Worm (Caenorhabditis elegans) whole organism, L2 larva: ENCODE data around the gene T10G3.2.

Source experiments
- C34F6.9 ChIP-seq: fragments of 150-350 bp; optimal IDR thresholded peaks from 2 replicates; lab custom pipeline; 2014; ENCODE audit warnings: missing biosample characterization, missing genetic modification characterization
- F13H6.1 ChIP-seq: sonication (generic microtip); optimal IDR thresholded peaks from 2 replicates; lab custom pipeline; 2016; ENCODE audit warnings: missing genetic modification characterization, missing compliant biosample characterization
- R02D3.7 ChIP-seq: fragments of 150-350 bp; optimal IDR thresholded peaks from 2 replicates; lab custom pipeline; 2014; ENCODE audit warnings: missing biosample characterization, missing genetic modification characterization
- Y55F3AM.14 ChIP-seq: fragments of 200-800 bp; sonication (Bioruptor generic); optimal IDR thresholded peaks from 2 replicates; lab custom pipeline; 2018; ENCODE audit warnings: mild to moderate bottlenecking, missing genetic modification characterization, missing compliant biosample characterization
- ZK546.5 ChIP-seq: sonication (generic microtip); optimal IDR thresholded peaks from 2 replicates; lab custom pipeline; 2017; ENCODE audit warnings: missing biosample characterization, missing genetic modification characterization
- alr-1 ChIP-seq: fragments of 150-350 bp; optimal IDR thresholded peaks from 2 replicates; lab custom pipeline; 2014; ENCODE audit warnings: missing biosample characterization, missing genetic modification characterization
- aly-2 ChIP-seq: fragments of 150-350 bp; optimal IDR thresholded peaks from 2 replicates; lab custom pipeline; 2014; ENCODE audit warnings: missing biosample characterization, missing genetic modification characterization
- ama-1 ChIP-seq: fragments of 150-350 bp; optimal IDR thresholded peaks from 2 replicates; lab custom pipeline; 2018; ENCODE audit warnings: inconsistent platforms
- blmp-1 ChIP-seq: sonication (generic microtip); optimal IDR thresholded peaks from 2 replicates; lab custom pipeline; 2017; ENCODE audit warnings: missing genetic modification characterization, mild to moderate bottlenecking, missing compliant biosample characterization, antibody characterized with exemption, moderate library complexity; ENCODE audit not compliant: insufficient read depth
- ceh-16 ChIP-seq: fragments of 150-350 bp; optimal IDR thresholded peaks from 2 replicates; lab custom pipeline; 2014; ENCODE audit warnings: missing biosample characterization, missing genetic modification characterization
- ceh-82 ChIP-seq: fragments of 150-350 bp; optimal IDR thresholded peaks from 2 replicates; lab custom pipeline; 2014; ENCODE audit warnings: missing biosample characterization, missing genetic modification characterization
- crh-2 ChIP-seq: sonication (generic microtip); optimal IDR thresholded peaks from 2 replicates; lab custom pipeline; 2017; ENCODE audit warnings: missing biosample characterization, missing genetic modification characterization
- dmd-4 ChIP-seq: sonication (generic microtip); optimal IDR thresholded peaks from 2 replicates; lab custom pipeline; 2017; ENCODE audit warnings: missing biosample characterization, missing genetic modification characterization
- egl-27 ChIP-seq: sonication (generic microtip); optimal IDR thresholded peaks from 3 replicates; lab custom pipeline; 2017; ENCODE audit warnings: missing biosample characterization, missing genetic modification reagents, missing genetic modification characterization
- elt-1 ChIP-seq: fragments of 150-350 bp; optimal IDR thresholded peaks from 2 replicates; lab custom pipeline; 2014; ENCODE audit warnings: missing biosample characterization, missing genetic modification characterization
- elt-3 ChIP-seq: sonication (generic microtip); optimal IDR thresholded peaks from 2 replicates; lab custom pipeline; 2017; ENCODE audit warnings: missing biosample characterization, missing genetic modification characterization
- fos-1 ChIP-seq: fragments of 150-350 bp; optimal IDR thresholded peaks from 2 replicates; lab custom pipeline; 2014; ENCODE audit warnings: missing biosample characterization, missing genetic modification characterization
- gmeb-1 ChIP-seq: fragments of 150-350 bp; optimal IDR thresholded peaks from 2 replicates; lab custom pipeline; 2014; ENCODE audit warnings: missing biosample characterization, missing genetic modification characterization
- lin-11 ChIP-seq: fragments of 150-350 bp; sonication (generic microtip); optimal IDR thresholded peaks from 2 replicates; lab custom pipeline; 2014; ENCODE audit warnings: missing biosample characterization, missing genetic modification characterization, inconsistent platforms, mixed read lengths
- lin-39 ChIP-seq: fragments of 150-350 bp; optimal IDR thresholded peaks from 2 replicates; lab custom pipeline; 2014; ENCODE audit warnings: missing biosample characterization, missing genetic modification reagents, missing genetic modification characterization
- lsy-2 ChIP-seq, 2 experiments: fragments of 150-350 bp in 1 of 2; sonication (generic microtip) in 1 of 2; optimal IDR thresholded peaks; 2 replicates each; lab custom pipeline; 2014 to 2017; ENCODE audit warnings: missing biosample characterization in 2 of 2, missing genetic modification characterization in 2 of 2
- mab-5 ChIP-seq: fragments of 150-350 bp; optimal IDR thresholded peaks from 2 replicates; lab custom pipeline; 2014; ENCODE audit warnings: missing biosample characterization, missing genetic modification characterization
- mbf-1 ChIP-seq: sonication (generic microtip); optimal IDR thresholded peaks from 2 replicates; lab custom pipeline; 2017; ENCODE audit warnings: missing biosample characterization, missing genetic modification characterization
- nhr-10 ChIP-seq: sonication (generic microtip); optimal IDR thresholded peaks from 2 replicates; lab custom pipeline; 2017; ENCODE audit warnings: missing biosample characterization, missing genetic modification characterization
- nhr-11 ChIP-seq: fragments of 150-350 bp; optimal IDR thresholded peaks from 2 replicates; lab custom pipeline; 2014; ENCODE audit warnings: missing biosample characterization, missing genetic modification characterization
- nhr-12 ChIP-seq: fragments of 150-350 bp; optimal IDR thresholded peaks from 2 replicates; lab custom pipeline; 2014; ENCODE audit warnings: missing biosample characterization, missing genetic modification characterization
- nhr-129 ChIP-seq: fragments of 150-350 bp; optimal IDR thresholded peaks from 2 replicates; lab custom pipeline; 2014; ENCODE audit warnings: missing biosample characterization, missing genetic modification characterization
- nhr-21 ChIP-seq: fragments of 150-350 bp; optimal IDR thresholded peaks from 2 replicates; lab custom pipeline; 2014; ENCODE audit warnings: missing biosample characterization, missing genetic modification characterization
- nhr-23 ChIP-seq: fragments of 150-350 bp; optimal IDR thresholded peaks from 2 replicates; lab custom pipeline; 2014; ENCODE audit warnings: missing biosample characterization, missing genetic modification reagents, missing genetic modification characterization
- nhr-237 ChIP-seq: fragments of 150-350 bp; optimal IDR thresholded peaks from 2 replicates; lab custom pipeline; 2014; ENCODE audit warnings: missing biosample characterization, missing genetic modification characterization
- nhr-6 ChIP-seq: fragments of 150-350 bp; optimal IDR thresholded peaks from 2 replicates; lab custom pipeline; 2014; ENCODE audit warnings: missing biosample characterization, missing genetic modification characterization
- nhr-77 ChIP-seq: fragments of 150-350 bp; optimal IDR thresholded peaks from 2 replicates; lab custom pipeline; 2014; ENCODE audit warnings: missing biosample characterization, missing genetic modification characterization
- peb-1 ChIP-seq: fragments of 150-350 bp; optimal IDR thresholded peaks from 2 replicates; lab custom pipeline; 2014; ENCODE audit warnings: missing biosample characterization, missing genetic modification characterization
- sem-4 ChIP-seq: fragments of 150-350 bp; optimal IDR thresholded peaks from 2 replicates; lab custom pipeline; 2014; ENCODE audit warnings: missing biosample characterization, missing genetic modification reagents, missing genetic modification characterization
- skn-1 ChIP-seq: sonication (generic microtip); optimal IDR thresholded peaks from 2 replicates; lab custom pipeline; 2017; ENCODE audit warnings: missing biosample characterization, missing genetic modification characterization
- sma-3 ChIP-seq: sonication (generic microtip); optimal IDR thresholded peaks from 2 replicates; lab custom pipeline; 2016; ENCODE audit warnings: missing genetic modification reagents, missing genetic modification characterization, missing compliant biosample characterization
- sma-9 ChIP-seq, 2 experiments: fragments of 150-350 bp in 1 of 2; sonication (generic microtip) in 1 of 2; optimal IDR thresholded peaks; 2 replicates each; lab custom pipeline; 2014 to 2016; ENCODE audit warnings: missing genetic modification characterization in 2 of 2, mild to moderate bottlenecking in 1 of 2, missing biosample characterization in 1 of 2, missing compliant biosample characterization in 1 of 2, missing genetic modification reagents in 1 of 2, moderate library complexity in 1 of 2
- snpc-4 ChIP-seq: fragments of 150-350 bp; optimal IDR thresholded peaks from 2 replicates; lab custom pipeline; 2014; ENCODE audit warnings: missing biosample characterization, missing genetic modification characterization
- unc-39 ChIP-seq: fragments of 150-350 bp; optimal IDR thresholded peaks from 2 replicates; lab custom pipeline; 2014; ENCODE audit warnings: missing biosample characterization, missing genetic modification characterization
- unc-55 ChIP-seq: fragments of 150-350 bp; sonication (generic microtip); optimal IDR thresholded peaks from 3 replicates; lab custom pipeline; 2014; ENCODE audit warnings: missing biosample characterization, missing genetic modification reagents, missing genetic modification characterization
- unc-62 ChIP-seq: fragments of 150-350 bp; optimal IDR thresholded peaks from 2 replicates; lab custom pipeline; 2014; ENCODE audit warnings: missing biosample characterization, missing genetic modification reagents, missing genetic modification characterization
- zag-1 ChIP-seq: fragments of 150-350 bp; optimal IDR thresholded peaks from 2 replicates; lab custom pipeline; 2014; ENCODE audit warnings: missing biosample characterization, missing genetic modification characterization
- ztf-1 ChIP-seq: fragments of 200-800 bp; sonication (Bioruptor generic); conservative IDR thresholded peaks from 2 replicates; pipeline ENCODE4 v1.3.6; 2022; ENCODE audit warnings: missing genetic modification characterization, missing compliant biosample characterization
- ztf-11 ChIP-seq: sonication (generic microtip); optimal IDR thresholded peaks from 2 replicates; lab custom pipeline; 2017; ENCODE audit warnings: missing biosample characterization, missing genetic modification characterization
- ztf-4 ChIP-seq: fragments of 150-350 bp; optimal IDR thresholded peaks from 2 replicates; lab custom pipeline; 2014; ENCODE audit warnings: missing biosample characterization, missing genetic modification characterization

T10G3.2 gene

DNA sequence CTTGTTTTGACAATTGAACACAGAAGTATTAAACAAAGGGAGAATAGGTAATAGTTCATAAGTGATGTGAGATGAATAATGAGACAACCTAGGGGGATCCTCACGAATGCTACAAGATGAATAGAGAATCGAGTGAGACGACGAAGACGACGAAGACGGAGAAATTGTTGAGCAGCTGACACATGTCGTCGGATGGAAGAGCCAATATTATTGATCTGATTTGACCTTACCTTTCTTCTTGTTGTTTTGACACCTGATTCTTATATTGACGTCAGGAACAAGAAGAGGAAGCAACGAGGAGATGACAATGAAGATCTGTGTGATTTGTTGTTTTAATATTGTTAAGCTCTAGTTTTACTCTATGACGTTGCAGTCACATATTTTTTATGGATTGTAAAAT lies 6.2 kb downstream of the T10G3.2 start, which contains the start of gene T10G3.1:
T10G3.1 (minus strand) TSS at position 213 of the 400 bp plus-strand sequence.
- TF ChIP-seq gmeb-1 (tag; lab: Kevin White, UChicago) (no peak), nhr-77 (no peak), nhr-12 (no peak), ama-1 (lab: Kevin White, UChicago) (no peak), nhr-11 (tag; lab: Kevin White, UChicago) (no peak), skn-1 (no peak), zag-1 (tag; lab: Kevin White, UChicago) (no peak), unc-39 (tag; lab: Kevin White, UChicago) (no peak), nhr-6 (tag; lab: Kevin White, UChicago) (no peak), lin-11 (tag; lab: Kevin White, UChicago) (no peak), nhr-129 (tag; lab: Kevin White, UChicago) (peak; percentile 62), lsy-2 (tag; optimal IDR thresholded peaks at IDR 0.05; lab: Kevin White, UChicago) (peak in 1 of 2 experiments; percentile 27), mbf-1 (tag; lab: Kevin White, UChicago) (no peak), mab-5 (tag; lab: Kevin White, UChicago) (peak; percentile 8), ZK546.5 (tag; lab: Kevin White, UChicago) (no peak), sem-4 (no peak), nhr-21 (no peak)

DNA sequence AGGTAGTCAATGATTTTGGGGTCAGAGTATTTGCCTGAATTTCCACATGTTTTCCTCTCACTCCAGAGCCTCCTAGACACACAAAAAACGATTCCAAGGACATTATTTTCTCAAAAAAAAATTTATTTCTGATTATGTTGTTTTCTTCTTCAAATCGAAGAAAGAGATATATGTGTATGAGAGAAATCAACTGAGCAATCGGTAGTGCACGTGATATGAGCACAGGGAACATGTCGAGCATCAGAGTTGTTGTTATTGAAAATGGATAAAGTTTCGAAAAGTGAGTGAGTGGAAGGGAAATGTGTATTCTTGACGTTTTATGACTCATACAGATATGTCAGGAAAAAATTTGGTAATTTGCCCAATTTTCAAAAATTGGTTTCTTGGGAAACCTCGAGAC lies 7.6 kb downstream of the T10G3.2 start:
- TF ChIP-seq sma-3 (GFP tag; lab: Kevin White, UChicago) (no peak), aly-2 (tag; lab: Kevin White, UChicago) (no peak), nhr-23 (tag; lab: Kevin White, UChicago) (no peak), C34F6.9 (tag; lab: Kevin White, UChicago) (peak; percentile 25), nhr-129 (tag; lab: Kevin White, UChicago) (peak; percentile 10), sma-9 (GFP tag; optimal IDR thresholded peaks at IDR 0.05; lab: Kevin White, UChicago) (peak; percentile 19), sma-9 (tag; optimal IDR thresholded peaks at IDR 0.05; lab: Kevin White, UChicago) (no peak)
- TF ChIP-seq, all 48 proteins: peak for 3

DNA sequence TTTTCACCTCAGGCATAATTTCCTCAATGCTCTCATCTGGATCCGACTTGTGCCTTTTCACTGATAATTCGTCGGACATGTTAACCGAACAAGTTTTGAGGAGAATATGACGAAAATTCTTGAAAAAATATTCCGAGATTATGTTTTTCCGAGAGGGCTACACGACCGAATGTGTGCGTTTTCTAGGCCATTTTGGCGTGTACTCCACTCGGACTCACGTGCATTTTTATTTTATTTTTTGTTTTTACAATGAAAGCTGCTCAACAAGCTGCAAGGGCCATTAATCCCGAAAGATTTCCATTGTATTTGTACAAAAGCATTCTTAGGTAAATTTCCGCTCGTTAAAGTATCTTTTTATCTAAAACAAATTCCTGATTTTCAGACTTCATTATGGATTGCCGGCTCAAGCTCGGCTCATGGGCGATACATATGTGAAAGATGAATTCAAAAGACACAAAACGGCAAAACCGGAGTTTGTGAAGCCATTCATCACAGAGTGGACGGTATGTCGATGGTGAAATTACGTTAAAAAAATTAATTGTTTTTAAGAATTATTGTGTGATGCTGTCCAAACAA lies 11.4 kb downstream of the T10G3.2 start, which contains the start of the genes F25H9.6 and F25H9.7:
F25H9.6 (minus strand) TSS at position 172 of the 576 bp plus-strand sequence.
F25H9.7 (plus strand) TSS at position 187 of the 576 bp plus-strand sequence.
- TF ChIP-seq sma-3 (GFP tag; lab: Kevin White, UChicago) (peak; percentile 91), dmd-4 (tag; lab: Kevin White, UChicago) (no peak), lin-11 (tag; lab: Kevin White, UChicago) (peak; percentile 22), nhr-237 (tag; lab: Kevin White, UChicago) (no peak), nhr-11 (tag; lab: Kevin White, UChicago) (no peak), crh-2 (tag; lab: Kevin White, UChicago) (peak; percentile 84), lin-39 (tag; lab: Kevin White, UChicago) (no peak), sem-4 (peak; percentile 63), peb-1 (tag; lab: Kevin White, UChicago) (no peak), elt-1 (no peak), skn-1 (no peak), nhr-12 (no peak), F13H6.1 (peak; percentile 86), mbf-1 (tag; lab: Kevin White, UChicago) (no peak), nhr-6 (tag; lab: Kevin White, UChicago) (no peak), ama-1 (lab: Kevin White, UChicago) (peak; percentile 9), aly-2 (tag; lab: Kevin White, UChicago) (no peak), lsy-2 (tag; optimal IDR thresholded peaks at IDR 0.05; lab: Kevin White, UChicago) (peak; percentile 72 to 89), mab-5 (tag; lab: Kevin White, UChicago) (peak; percentile 54), snpc-4 (tag; lab: Kevin White, UChicago) (peak; percentile 53), zag-1 (tag; lab: Kevin White, UChicago) (no peak), ztf-4 (tag; lab: Kevin White, UChicago) (peak; percentile 44), gmeb-1 (tag; lab: Kevin White, UChicago) (peak; percentile 79), sma-9 (GFP tag; optimal IDR thresholded peaks at IDR 0.05; lab: Kevin White, UChicago) (peak; percentile 94), sma-9 (tag; optimal IDR thresholded peaks at IDR 0.05; lab: Kevin White, UChicago) (no peak), nhr-129 (tag; lab: Kevin White, UChicago) (peak; percentile 31), blmp-1 (tag; lab: Kevin White, UChicago) (peak; percentile 38), ztf-1 (no peak), unc-39 (tag; lab: Kevin White, UChicago) (no peak), Y55F3AM.14 (GFP tag; lab: Kevin White, UChicago) (peak; percentile 51), alr-1 (tag; lab: Kevin White, UChicago) (no peak), egl-27 (tag; lab: Kevin White, UChicago) (peak; percentile 85), nhr-10 (tag; lab: Kevin White, UChicago) (no peak), nhr-23 (tag; lab: Kevin White, UChicago) (no peak), ceh-82 (tag; lab: Kevin White, UChicago) (no peak), unc-55 (GFP tag; lab: Kevin White, UChicago) (peak; percentile 86), fos-1 (tag; lab: Kevin White, UChicago) (peak; percentile 56), unc-62 (no peak), ztf-11 (tag; lab: Kevin White, UChicago) (no peak), ZK546.5 (tag; lab: Kevin White, UChicago) (no peak), C34F6.9 (tag; lab: Kevin White, UChicago) (peak; percentile 92), ceh-16 (tag; lab: Kevin White, UChicago) (no peak), elt-3 (tag; lab: Kevin White, UChicago) (no peak), nhr-21 (peak; percentile 78), R02D3.7 (tag; lab: Kevin White, UChicago) (no peak)
